Worm (Caenorhabditis elegans): ENCODE measurements around the gene Y45F3A.8.

Y45F3A.8 gene

ce11 chrIII:10621208-10621607 lies 28.6 kb upstream of the Y45F3A.8 start, which contains the start of the genes lron-10 and hpr-9 (continued):
- TF ChIP-seq dmd-8 (GFP tag; IDR thresholded peaks at IDR 0.05), result 0 out of 2 replicates have a peak, but pooled peaks have one; percentile 32
- TF ChIP-seq egl-27 (tag; optimal IDR thresholded peaks at IDR 0.05), result no peak
- no peak for TF ChIP-seq ceh-32 (tag; optimal IDR thresholded peaks at IDR 0.05; ENCODE audit: poor library complexity)
- peak; percentile 93 for TF ChIP-seq unc-130 (GFP tag; optimal IDR thresholded peaks at IDR 0.05)
- TF ChIP-seq nhr-42 (GFP tag; IDR thresholded peaks at IDR 0.05), result no peak
- peak in 1 of 2 experiments; percentile 97 for TF ChIP-seq unc-62 (GFP tag; optimal IDR thresholded peaks at IDR 0.05 in 1 of 2)
- peak; percentile 26 for TF ChIP-seq unc-62 (tag; optimal IDR thresholded peaks at IDR 0.05)
- TF ChIP-seq duxl-1 (tag; optimal IDR thresholded peaks at IDR 0.05; ENCODE audit: poor library complexity), result peak; percentile 86
- TF ChIP-seq pha-4 (GFP tag; IDR thresholded peaks at IDR 0.05), result peak; percentile 60; the same call in 1 of the 2 replicates
- TF ChIP-seq pha-4 (tag; optimal IDR thresholded peaks at IDR 0.05), result no peak
- peak; percentile 40 for TF ChIP-seq hmg-1.1 (GFP tag; IDR thresholded peaks at IDR 0.05)
- TF ChIP-seq T20F7.1 (GFP tag; optimal IDR thresholded peaks at IDR 0.05), result peak; percentile 34
- TF ChIP-seq nhr-28 (tag; optimal IDR thresholded peaks at IDR 0.05), result peak; percentile 68
- peak; percentile 18 for TF ChIP-seq nhr-6 (tag; optimal IDR thresholded peaks at IDR 0.05)
- peak; percentile 77 for TF ChIP-seq dpl-1 (GFP tag; optimal IDR thresholded peaks at IDR 0.05)
- no peak for TF ChIP-seq F26F4.8 (GFP tag; conservative IDR thresholded peaks at IDR 0.05)
- TF ChIP-seq arid-1 (GFP tag; conservative IDR thresholded peaks at IDR 0.05), result 0 out of 2 replicates have a peak, but pooled peaks have one; percentile 34
- TF ChIP-seq Y5F2A.4 (GFP tag; optimal IDR thresholded peaks at IDR 0.05), result no peak
- peak; percentile 3 for TF ChIP-seq ama-1 (optimal IDR thresholded peaks at IDR 0.05)
- TF ChIP-seq egl-43 (GFP tag; IDR thresholded peaks at IDR 0.05), result no peak
- no peak for TF ChIP-seq Y105C5A.15 (GFP tag; IDR thresholded peaks at IDR 0.05)
- TF ChIP-seq unc-39 (tag; optimal IDR thresholded peaks at IDR 0.05), result no peak
- peak; percentile 12 for TF ChIP-seq F37D6.2 (tag; optimal IDR thresholded peaks at IDR 0.05)
- TF ChIP-seq attf-4 (tag; optimal IDR thresholded peaks at IDR 0.05), result no peak
- TF ChIP-seq tra-1 (GFP tag; IDR thresholded peaks at IDR 0.05), result peak; percentile 68; the same call in 1 of the 2 replicates
- TF ChIP-seq mdt-29 (GFP tag; IDR thresholded peaks at IDR 0.05), result peak; percentile 64; the same call in 1 of the 2 replicates
- TF ChIP-seq nhr-77 (tag; optimal IDR thresholded peaks at IDR 0.05), result peak; percentile 23
- no peak for TF ChIP-seq nhr-11 (tag; optimal IDR thresholded peaks at IDR 0.05)
- TF ChIP-seq nhr-102 (tag; optimal IDR thresholded peaks at IDR 0.05), result peak; percentile 83
- no peak for TF ChIP-seq spr-3 (GFP tag; optimal IDR thresholded peaks at IDR 0.05)
- TF ChIP-seq zip-11 (GFP tag; IDR thresholded peaks at IDR 0.05), result no peak
- no peak for TF ChIP-seq daf-19 (GFP tag; conservative IDR thresholded peaks at IDR 0.05)
- no peak for TF ChIP-seq R02D3.7 (tag; optimal IDR thresholded peaks at IDR 0.05)
- TF ChIP-seq dmd-9 (GFP tag; IDR thresholded peaks at IDR 0.05), result peak; percentile 91
- TF ChIP-seq ztf-7 (tag; optimal IDR thresholded peaks at IDR 0.05), result peak; percentile 20
- TF ChIP-seq lin-13 (GFP tag; optimal IDR thresholded peaks at IDR 0.05), result no peak
- no peak for TF ChIP-seq jun-1 (tag; optimal IDR thresholded peaks at IDR 0.05)
- TF ChIP-seq dmd-6 (GFP tag; IDR thresholded peaks at IDR 0.05), result peak; percentile 80
- TF ChIP-seq ctbp-1 (GFP tag; IDR thresholded peaks at IDR 0.05), result no peak
- TF ChIP-seq fkh-10 (GFP tag; optimal IDR thresholded peaks at IDR 0.05), result no peak
- no peak for TF ChIP-seq ceh-82 (tag; optimal IDR thresholded peaks at IDR 0.05)
- peak; percentile 94 for TF ChIP-seq ZK337.2 (GFP tag; IDR thresholded peaks at IDR 0.05)
- peak; percentile 71 for TF ChIP-seq T26A8.4 (GFP tag; IDR thresholded peaks at IDR 0.05)
- TF ChIP-seq rbr-2 (tag; optimal IDR thresholded peaks at IDR 0.05), result peak; percentile 61
- TF ChIP-seq tag-97 (GFP tag; IDR thresholded peaks at IDR 0.05), result no peak
- TF ChIP-seq sdz-12 (GFP tag; optimal IDR thresholded peaks at IDR 0.05), result peak; percentile 29
- no peak for TF ChIP-seq nhr-25 (tag; optimal IDR thresholded peaks at IDR 0.05; ENCODE audit: borderline replicate concordance, insufficient read depth)
- TF ChIP-seq nhr-76 (tag; optimal IDR thresholded peaks at IDR 0.05), result no peak
- TF ChIP-seq dve-1 (tag; optimal IDR thresholded peaks at IDR 0.05; ENCODE audit: insufficient read depth), result peak; percentile 78
- no peak for TF ChIP-seq gei-8 (GFP tag; optimal IDR thresholded peaks at IDR 0.05)
- TF ChIP-seq lin-15B (tag; optimal IDR thresholded peaks at IDR 0.05), result no peak
- no peak for TF ChIP-seq Y48G9A.11 (GFP tag; IDR thresholded peaks at IDR 0.05)
